Fruit fly (Drosophila melanogaster): ENCODE results near the gene Pebp1.

DNA sequence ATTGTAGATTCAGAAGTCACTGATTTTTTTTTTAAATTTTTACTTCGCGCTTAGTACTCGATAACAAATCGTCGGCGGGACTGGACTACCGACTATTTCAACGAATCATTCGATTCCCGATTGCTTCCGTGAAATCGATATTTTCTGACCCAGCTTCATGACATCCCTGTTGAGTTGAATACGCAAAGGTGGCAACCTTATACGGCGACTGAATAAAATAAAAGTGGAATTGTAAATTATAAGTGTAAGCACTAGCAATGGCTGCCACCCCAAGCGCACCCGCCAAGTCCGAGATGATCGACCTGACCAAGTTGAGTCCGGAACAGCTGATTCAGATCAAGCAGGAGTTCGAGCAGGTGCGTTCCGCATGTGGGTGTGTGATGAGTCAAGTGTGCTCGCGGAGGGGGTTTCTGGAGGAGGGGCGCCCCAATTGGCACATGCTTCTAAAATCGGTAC, 21.2 kb downstream of the Pebp1 start, which contains the start of gene Pfdn5:
- TF ChIP-seq CG14711 (tag; optimal IDR thresholded peaks at IDR 0.05) (peak; percentile 67), cnc (optimal IDR thresholded peaks at IDR 0.05) (no peak), CG7045 (GFP tag; optimal IDR thresholded peaks at IDR 0.05) (no peak)

Data from whole organism, adult.